Worm (Caenorhabditis elegans): ENCODE data around the gene ceh-41.

Gene ceh-41

DNA sequence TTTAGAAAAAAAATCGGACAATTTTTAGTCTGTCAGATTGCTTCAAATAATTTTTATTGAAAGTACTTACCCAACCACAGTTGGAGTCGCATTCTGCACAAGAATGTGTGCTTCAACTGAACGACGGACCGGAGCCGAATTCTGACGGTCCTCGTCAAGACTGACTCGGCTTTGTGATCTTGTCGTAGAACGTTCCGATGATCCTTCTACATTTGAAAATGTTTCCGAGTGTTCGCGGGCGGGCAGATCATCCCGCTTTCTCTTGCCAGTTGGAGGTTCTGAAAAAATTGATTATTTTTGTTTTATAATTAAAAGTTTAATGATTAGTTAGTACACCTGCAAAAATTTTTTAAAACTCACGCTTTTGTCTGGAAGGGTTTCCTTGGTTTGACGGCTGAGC lies 790 bp downstream of the ceh-41 start:
- TF ChIP-seq him-1 (tag; optimal IDR thresholded peaks at IDR 0.05), result no peak
- TF ChIP-seq W03F9.2 (tag; optimal IDR thresholded peaks at IDR 0.05), result no peak
- TF ChIP-seq dao-5 (tag; optimal IDR thresholded peaks at IDR 0.05), result no peak

DNA sequence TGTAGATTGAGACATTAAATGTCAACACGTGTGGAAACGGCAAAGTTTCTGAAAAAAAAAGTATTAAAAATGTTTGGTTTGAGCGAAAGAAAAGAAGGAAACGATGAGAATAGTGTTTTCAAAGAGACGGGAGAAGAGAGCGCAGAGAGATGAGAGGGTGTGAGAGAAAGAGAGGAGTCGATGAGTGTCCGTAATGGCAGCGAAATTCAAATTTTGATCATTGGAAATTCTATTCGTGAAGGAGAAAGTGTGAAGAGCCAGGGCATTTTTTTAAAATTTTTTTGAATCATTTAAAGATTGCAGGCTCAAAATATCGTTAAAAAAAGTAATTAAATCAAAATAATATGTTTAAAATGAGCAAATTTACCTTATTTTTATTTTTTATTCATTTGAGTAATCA lies 3.0 kb downstream of the ceh-41 start, which contains the start of gene T26C11.4:
Gene T26C11.4 (minus strand): TSS at position 54 of the 400 bp plus-strand sequence.
- TF ChIP-seq W03F9.2 (tag; optimal IDR thresholded peaks at IDR 0.05), result no peak
- TF ChIP-seq him-1 (tag; optimal IDR thresholded peaks at IDR 0.05), result no peak
- TF ChIP-seq dao-5 (tag; optimal IDR thresholded peaks at IDR 0.05), result no peak

DNA sequence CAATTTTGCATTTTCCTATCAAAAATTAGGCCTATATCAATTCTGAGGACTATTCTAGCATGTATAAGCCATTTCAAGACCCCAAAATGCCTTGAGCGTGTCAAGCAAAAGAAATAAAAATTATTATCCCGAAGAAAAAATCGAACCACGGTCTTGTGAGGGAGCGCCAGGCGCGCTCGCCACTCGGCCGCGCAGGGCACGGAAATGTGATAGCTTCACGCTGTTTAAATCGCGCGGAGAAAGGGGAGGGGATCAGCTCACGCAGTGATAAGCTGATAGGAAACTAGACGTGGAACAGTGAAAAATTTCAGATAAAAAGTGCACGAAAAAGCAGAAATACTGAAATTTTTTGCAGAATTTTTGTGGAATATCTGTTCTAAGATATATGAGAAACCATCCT lies 10.8 kb downstream of the ceh-41 start:
- no peak for TF ChIP-seq W03F9.2 (tag; optimal IDR thresholded peaks at IDR 0.05)
- peak; percentile 45 for TF ChIP-seq him-1 (tag; optimal IDR thresholded peaks at IDR 0.05)
- peak; percentile 58 for TF ChIP-seq dao-5 (tag; optimal IDR thresholded peaks at IDR 0.05)

- TF ChIP-seq dao-5 (tag; optimal IDR thresholded peaks at IDR 0.05), result no peak
- TF ChIP-seq W03F9.2 (tag; optimal IDR thresholded peaks at IDR 0.05), result no peak
- no peak for TF ChIP-seq him-1 (tag; optimal IDR thresholded peaks at IDR 0.05)
These were observed 18.0 kb downstream of the ceh-41 start for ce11 chrX:1830475-1830874.

DNA sequence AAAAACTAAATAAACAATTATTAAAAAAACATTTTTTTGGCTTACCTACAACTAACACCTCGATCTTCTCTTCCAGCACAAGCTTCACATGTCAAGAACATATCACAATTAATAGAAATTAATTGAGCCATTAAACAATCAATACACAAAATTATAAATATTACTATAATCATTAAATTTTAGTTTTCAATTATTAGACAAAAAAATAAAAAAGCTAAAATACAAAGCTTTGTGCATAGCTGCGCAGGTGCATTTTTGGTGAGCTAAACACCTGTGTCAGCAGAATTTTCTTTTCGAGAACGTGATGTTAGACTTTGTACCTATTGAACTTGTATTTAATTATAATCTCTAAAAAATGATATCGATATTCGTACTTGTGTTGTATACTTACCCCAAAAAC lies 18.5 kb downstream of the ceh-41 start, which contains the start of gene C14E2.6:
Gene C14E2.6 (minus strand): TSS at position 101 of the 400 bp plus-strand sequence.
- no peak for TF ChIP-seq him-1 (tag; optimal IDR thresholded peaks at IDR 0.05)
- TF ChIP-seq W03F9.2 (tag; optimal IDR thresholded peaks at IDR 0.05), result no peak
- TF ChIP-seq dao-5 (tag; optimal IDR thresholded peaks at IDR 0.05), result no peak

- TF ChIP-seq dao-5 (tag; optimal IDR thresholded peaks at IDR 0.05), result no peak
- TF ChIP-seq him-1 (tag; optimal IDR thresholded peaks at IDR 0.05), result no peak
- TF ChIP-seq W03F9.2 (tag; optimal IDR thresholded peaks at IDR 0.05), result no peak
These were observed 22.3 kb downstream of the ceh-41 start, which contains the start of gene C14E2.1 for ce11 chrX:1826166-1826565. C14E2.1 (plus strand) TSS chrX:1826466.

- TF ChIP-seq dao-5 (tag; optimal IDR thresholded peaks at IDR 0.05) (no peak), him-1 (tag; optimal IDR thresholded peaks at IDR 0.05) (no peak), W03F9.2 (tag; optimal IDR thresholded peaks at IDR 0.05) (no peak)
These were observed 23.1 kb downstream of the ceh-41 start, which contains the start of gene C14E2.5 for ce11 chrX:1825290-1825832. C14E2.5 (minus strand) TSS chrX:1825340.

DNA sequence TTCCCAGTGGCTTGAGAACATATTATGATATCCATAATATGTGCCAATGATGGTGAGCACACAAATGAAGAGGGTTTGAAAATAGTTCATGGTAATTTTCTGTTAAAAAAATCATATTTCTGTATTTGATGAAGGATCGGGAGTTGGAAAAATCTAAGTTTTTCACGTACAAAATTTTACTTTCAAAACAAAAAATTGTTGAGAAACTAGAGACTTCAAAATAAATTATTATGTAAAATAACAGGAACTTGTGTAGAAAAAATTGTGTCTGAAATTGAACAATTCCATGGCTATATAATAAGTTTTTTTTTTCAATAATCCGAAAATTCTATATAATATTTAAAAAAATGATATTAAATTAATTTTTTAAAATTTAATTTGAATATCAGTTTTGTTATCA lies 27.2 kb downstream of the ceh-41 start, which contains the start of gene C14E2.4:
Gene C14E2.4 (minus strand): TSS at position 101 of the 400 bp plus-strand sequence.
- no peak for TF ChIP-seq dao-5 (tag; optimal IDR thresholded peaks at IDR 0.05)

DNA sequence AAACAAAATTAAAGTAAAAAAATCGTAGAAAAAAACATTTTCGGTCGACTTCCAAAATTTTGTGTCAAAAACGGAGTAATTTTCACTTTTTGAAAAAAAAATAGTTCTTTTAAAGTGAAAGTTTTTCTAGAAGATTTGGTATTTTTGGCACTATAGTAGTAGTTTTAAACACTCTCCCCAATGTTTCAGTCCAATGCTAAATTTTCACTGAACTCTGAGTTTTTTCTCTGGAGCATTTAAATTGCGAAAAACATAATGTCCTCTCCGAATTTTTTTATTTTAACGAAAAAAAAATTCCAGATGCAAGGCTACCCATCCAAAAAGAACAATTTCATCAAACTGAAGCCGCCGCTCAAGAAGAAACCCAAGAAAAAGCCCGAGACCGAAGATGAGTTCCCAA lies 32.4 kb downstream of the ceh-41 start, which contains the start of gene C14E2.7:
Gene C14E2.7 (plus strand): TSS at position 301 of the 400 bp plus-strand sequence.
- no peak for TF ChIP-seq dao-5 (tag; optimal IDR thresholded peaks at IDR 0.05)
- no peak for TF ChIP-seq W03F9.2 (tag; optimal IDR thresholded peaks at IDR 0.05)
- no peak for TF ChIP-seq him-1 (tag; optimal IDR thresholded peaks at IDR 0.05)

ce11 chrX:1811436-1811835 lies 37.0 kb downstream of the ceh-41 start, which contains the start of gene C14E2.3:
C14E2.3 (minus strand) TSS chrX:1811536.
- TF ChIP-seq him-1 (tag; optimal IDR thresholded peaks at IDR 0.05) (no peak), W03F9.2 (tag; optimal IDR thresholded peaks at IDR 0.05) (no peak), dao-5 (tag; optimal IDR thresholded peaks at IDR 0.05) (no peak)

DNA sequence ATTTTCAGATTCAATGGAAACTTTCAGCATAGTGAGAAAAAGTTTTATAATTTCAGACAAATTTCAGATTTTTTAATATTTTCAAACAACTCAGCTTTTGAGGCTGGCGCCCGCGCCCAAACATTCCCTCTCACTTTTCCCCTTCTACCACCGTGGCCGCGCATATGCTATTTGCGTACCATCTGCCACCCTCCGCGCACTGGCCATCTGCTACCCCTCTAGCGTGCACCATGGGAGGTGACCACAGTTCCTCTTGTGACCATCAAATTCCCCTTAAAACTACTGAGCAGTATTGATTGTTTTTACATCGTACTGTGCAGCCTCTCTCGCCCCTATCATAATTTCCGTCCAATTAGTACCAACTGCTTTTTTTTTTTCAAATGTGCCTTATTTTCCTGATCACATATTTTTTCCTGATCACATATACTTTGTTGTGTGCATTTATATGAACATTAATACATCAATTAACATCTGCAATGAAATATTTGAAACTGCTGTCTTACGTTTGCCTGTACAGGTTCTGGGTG lies 47.4 kb downstream of the ceh-41 start, which contains the start of gene C14E2.11:
Gene C14E2.11 (plus strand): TSS at position 477 of the 527 bp plus-strand sequence.
- TF ChIP-seq W03F9.2 (tag; optimal IDR thresholded peaks at IDR 0.05) (no peak), dao-5 (tag; optimal IDR thresholded peaks at IDR 0.05) (no peak), him-1 (tag; optimal IDR thresholded peaks at IDR 0.05) (no peak)

- TF ChIP-seq him-1 (tag; optimal IDR thresholded peaks at IDR 0.05) (no peak), W03F9.2 (tag; optimal IDR thresholded peaks at IDR 0.05) (no peak), dao-5 (tag; optimal IDR thresholded peaks at IDR 0.05) (no peak)
These were observed 49.9 kb downstream of the ceh-41 start for ce11 chrX:1798543-1798942.
